Fruit fly (Drosophila melanogaster) whole organism, embryonic: ENCODE measurements around the gene qless.

Experiments used
- Abd-B ChIP-seq: fragments of 200-800 bp; sonication (Bioruptor generic); optimal IDR thresholded peaks from 2 replicates; lab custom pipeline; 2018; ENCODE audit warnings: missing biosample characterization, mild to moderate bottlenecking, missing genetic modification characterization, moderate library complexity
- Adf1 ChIP-seq: fragments of 200-800 bp; sonication (Bioruptor generic); IDR thresholded peaks from 2 replicates; pipeline ENCODE4 v1.3.6; 2022; ENCODE audit warnings: missing biosample characterization, missing genetic modification characterization
- Antp ChIP-seq: fragments of 200-800 bp; sonication (Bioruptor generic); optimal IDR thresholded peaks from 3 replicates; lab custom pipeline; 2016; ENCODE audit warnings: missing biosample characterization, missing genetic modification characterization
- CG10147 ChIP-seq: fragments of 200-800 bp; sonication (Bioruptor generic); optimal IDR thresholded peaks from 2 replicates; lab custom pipeline; 2019; ENCODE audit warnings: missing biosample characterization, mild to moderate bottlenecking, missing genetic modification characterization, moderate library complexity
- CG11723 ChIP-seq: fragments of 200-800 bp; sonication (Bioruptor generic); optimal IDR thresholded peaks from 2 replicates; lab custom pipeline; 2017; ENCODE audit warnings: missing biosample characterization, mild to moderate bottlenecking, missing genetic modification characterization
- CG13287 ChIP-seq: fragments of 200-800 bp; sonication (Bioruptor generic); IDR thresholded peaks from 2 replicates; pipeline ENCODE4 v1.3.6; 2022; ENCODE audit warnings: missing biosample characterization, missing genetic modification characterization; ENCODE audit not compliant: partially characterized antibody
- CG14965 ChIP-seq: fragments of 200-800 bp; sonication (Bioruptor generic); optimal IDR thresholded peaks from 2 replicates; lab custom pipeline; 2016; ENCODE audit warnings: missing biosample characterization, missing genetic modification characterization, borderline replicate concordance
- CG15073 ChIP-seq: fragments of 200-800 bp; sonication (Bioruptor generic); optimal IDR thresholded peaks from 2 replicates; lab custom pipeline; 2016; ENCODE audit warnings: missing biosample characterization, missing genetic modification characterization
- CG30020 ChIP-seq: fragments of 200-800 bp; optimal IDR thresholded peaks from 2 replicates; lab custom pipeline; 2019; ENCODE audit warnings: missing biosample characterization, mild to moderate bottlenecking, missing genetic modification characterization, moderate library complexity
- CG32532 ChIP-seq: fragments of 200-800 bp; sonication (Bioruptor generic); IDR thresholded peaks from 2 replicates; pipeline ENCODE4 v1.3.6; 2022; ENCODE audit warnings: missing biosample characterization, missing genetic modification characterization
- CG33213 ChIP-seq: fragments of 200-800 bp; sonication (Bioruptor generic); optimal IDR thresholded peaks from 3 replicates; lab custom pipeline; 2016; ENCODE audit warnings: missing biosample characterization, missing genetic modification characterization
- CG33557 ChIP-seq: fragments of 200-800 bp; sonication (Bioruptor generic); optimal IDR thresholded peaks from 2 replicates; lab custom pipeline; 2019; ENCODE audit warnings: missing biosample characterization, mild to moderate bottlenecking, missing genetic modification characterization, moderate library complexity
- CG5180 ChIP-seq: fragments of 200-800 bp; sonication (Bioruptor generic); optimal IDR thresholded peaks from 3 replicates; lab custom pipeline; 2017; ENCODE audit warnings: missing biosample characterization, missing genetic modification characterization, mild to moderate bottlenecking, moderate library complexity, missing genetic modification reagents
- CG5245 ChIP-seq: fragments of 200-800 bp; sonication (Bioruptor generic); optimal IDR thresholded peaks from 3 replicates; lab custom pipeline; 2016; ENCODE audit warnings: missing biosample characterization, missing genetic modification characterization
- CG6272 ChIP-seq: fragments of 200-800 bp; sonication (Bioruptor generic); IDR thresholded peaks from 2 replicates; pipeline ENCODE4 v1.3.6; 2022; ENCODE audit warnings: missing biosample characterization, missing genetic modification characterization
- CG6813 ChIP-seq: fragments of 200-800 bp; sonication (Bioruptor generic); optimal IDR thresholded peaks from 2 replicates; lab custom pipeline; 2017; ENCODE audit warnings: missing biosample characterization, missing genetic modification characterization, mild to moderate bottlenecking, moderate library complexity, missing genetic modification reagents
- CG7839 ChIP-seq: fragments of 200-800 bp; sonication (Bioruptor generic); optimal IDR thresholded peaks from 3 replicates; lab custom pipeline; 2018; ENCODE audit warnings: missing biosample characterization, mild to moderate bottlenecking, missing genetic modification characterization, moderate library complexity
- CG7987 ChIP-seq: fragments of 200-800 bp; sonication (Bioruptor generic); optimal IDR thresholded peaks from 2 replicates; lab custom pipeline; 2018; ENCODE audit warnings: missing biosample characterization, mild to moderate bottlenecking, missing genetic modification characterization, moderate library complexity
- CG8359 ChIP-seq: fragments of 200-800 bp; sonication (Bioruptor generic); optimal IDR thresholded peaks from 2 replicates; lab custom pipeline; 2017; ENCODE audit warnings: missing biosample characterization, mild to moderate bottlenecking, missing genetic modification characterization, borderline replicate concordance
- CG9609 ChIP-seq: fragments of 200-800 bp; sonication (Bioruptor generic); optimal IDR thresholded peaks from 3 replicates; lab custom pipeline; 2016; ENCODE audit warnings: missing biosample characterization, missing genetic modification characterization
- CG9932 ChIP-seq: fragments of 200-800 bp; sonication (Bioruptor generic); IDR thresholded peaks from 2 replicates; pipeline ENCODE4 v1.3.6; 2022; ENCODE audit warnings: missing biosample characterization, missing genetic modification characterization
- CHES-1-like ChIP-seq: fragments of 200-800 bp; sonication (Bioruptor generic); optimal IDR thresholded peaks from 2 replicates; lab custom pipeline; 2016; ENCODE audit warnings: missing biosample characterization, missing genetic modification characterization
- CTCF ChIP-seq: fragments of 200-800 bp; sonication (Bioruptor generic); optimal IDR thresholded peaks from 2 replicates; lab custom pipeline; 2017; ENCODE audit warnings: missing biosample characterization, mild to moderate bottlenecking, missing genetic modification characterization, moderate library complexity
- Fer1 ChIP-seq: fragments of 200-800 bp; sonication (Bioruptor generic); optimal IDR thresholded peaks from 2 replicates; lab custom pipeline; 2017; ENCODE audit warnings: missing biosample characterization, mild to moderate bottlenecking, missing genetic modification characterization
- Gsc ChIP-seq: fragments of 200-800 bp; sonication (Bioruptor generic); IDR thresholded peaks from 2 replicates; pipeline ENCODE4 v1.3.6; 2022; ENCODE audit warnings: missing biosample characterization, missing genetic modification characterization
- HHEX ChIP-seq: fragments of 200-800 bp; sonication (Bioruptor generic); optimal IDR thresholded peaks from 3 replicates; lab custom pipeline; 2017; ENCODE audit warnings: missing biosample characterization, mild to moderate bottlenecking, missing genetic modification characterization, missing genetic modification reagents
- HLH3B ChIP-seq: fragments of 200-800 bp; sonication (Bioruptor generic); IDR thresholded peaks from 2 replicates; pipeline ENCODE4 v1.3.6; 2022; ENCODE audit warnings: missing biosample characterization, missing genetic modification characterization
- Hmx ChIP-seq: fragments of 200-800 bp; sonication (Bioruptor generic); optimal IDR thresholded peaks from 2 replicates; lab custom pipeline; 2016; ENCODE audit warnings: missing biosample characterization, missing genetic modification characterization
- Hr39 ChIP-seq: fragments of >200 bp; optimal IDR thresholded peaks from 2 replicates; lab custom pipeline; 2017
- Lpt ChIP-seq: fragments of >200 bp; optimal IDR thresholded peaks from 2 replicates; lab custom pipeline; 2018; ENCODE audit warnings: missing biosample characterization, missing genetic modification characterization
- Med ChIP-seq: fragments of 200-800 bp; sonication (Bioruptor generic); peaks from one replicate; lab custom pipeline; 2016; ENCODE audit warnings: missing biosample characterization, missing genetic modification characterization, mild to moderate bottlenecking, inconsistent platforms, moderate library complexity
- NFAT ChIP-seq: fragments of 200-800 bp; sonication (Bioruptor generic); IDR thresholded peaks from 2 replicates; pipeline ENCODE4 v1.3.6; 2022; ENCODE audit warnings: missing biosample characterization, missing genetic modification characterization
- Oli ChIP-seq: fragments of 200-800 bp; sonication (Bioruptor generic); optimal IDR thresholded peaks from 2 replicates; lab custom pipeline; 2018; ENCODE audit warnings: missing biosample characterization, mild to moderate bottlenecking, missing genetic modification characterization, moderate library complexity
- Pdp1 ChIP-seq, 2 experiments: fragments of 200-800 bp; sonication (Bioruptor generic); optimal IDR thresholded peaks; 3 replicates each; lab custom pipeline; 2016; ENCODE audit warnings: missing biosample characterization in 2 of 2, missing genetic modification characterization in 2 of 2, mild to moderate bottlenecking in 1 of 2, moderate library complexity in 1 of 2
- amos ChIP-seq: fragments of 200-800 bp; sonication (Bioruptor generic); IDR thresholded peaks from 2 replicates; pipeline ENCODE4 v1.3.6; 2022; ENCODE audit warnings: missing biosample characterization, missing genetic modification characterization; ENCODE audit not compliant: partially characterized antibody
- ci ChIP-seq: fragments of 200-800 bp; sonication (Bioruptor generic); IDR thresholded peaks from 3 replicates; pipeline ENCODE4 v1.3.6; 2022; ENCODE audit warnings: missing biosample characterization, missing genetic modification characterization
- dmrt11E ChIP-seq: fragments of 200-800 bp; sonication (Bioruptor generic); optimal IDR thresholded peaks from 3 replicates; lab custom pipeline; 2018; ENCODE audit warnings: missing biosample characterization, mild to moderate bottlenecking, missing genetic modification characterization, moderate library complexity
- eve ChIP-seq, 2 experiments: fragments of >200 bp; optimal IDR thresholded peaks; 2 replicates each; lab custom pipeline; 2017; ENCODE audit warnings: missing biosample characterization in 2 of 2, missing genetic modification characterization in 2 of 2
- fd64A ChIP-seq: fragments of 200-800 bp; sonication (Bioruptor generic); optimal IDR thresholded peaks from 3 replicates; lab custom pipeline; 2018; ENCODE audit warnings: missing biosample characterization, mild to moderate bottlenecking, missing genetic modification characterization
- fru ChIP-seq: fragments of >200 bp; optimal IDR thresholded peaks from 2 replicates; lab custom pipeline; 2017
- fu2 ChIP-seq: fragments of 200-800 bp; sonication (Bioruptor generic); optimal IDR thresholded peaks from 2 replicates; lab custom pipeline; 2016; ENCODE audit warnings: missing biosample characterization, missing genetic modification characterization
- gt ChIP-seq: fragments of 200-800 bp; sonication (Bioruptor generic); IDR thresholded peaks from 2 replicates; pipeline ENCODE4 v1.3.6; 2022; ENCODE audit warnings: missing biosample characterization, missing genetic modification characterization
- klu ChIP-seq: fragments of 200-800 bp; sonication (Bioruptor generic); IDR thresholded peaks from 2 replicates; pipeline ENCODE4 v1.3.6; 2022; ENCODE audit warnings: missing biosample characterization, missing genetic modification characterization
- luna ChIP-seq: fragments of 200-800 bp; sonication (Bioruptor generic); optimal IDR thresholded peaks from 2 replicates; lab custom pipeline; 2016; ENCODE audit warnings: missing biosample characterization, missing genetic modification characterization
- otp ChIP-seq: fragments of 200-800 bp; sonication (Bioruptor generic); IDR thresholded peaks from 3 replicates; pipeline ENCODE4, ENCODE4 v1.3.6; 2022; ENCODE audit warnings: missing biosample characterization, missing genetic modification characterization
- pros ChIP-seq: fragments of 200-800 bp; sonication (Bioruptor generic); optimal IDR thresholded peaks from 3 replicates; lab custom pipeline; 2019; ENCODE audit warnings: missing biosample characterization, mild to moderate bottlenecking, missing genetic modification characterization, moderate library complexity
- sim ChIP-seq: fragments of 200-800 bp; sonication (Bioruptor generic); IDR thresholded peaks from 2 replicates; pipeline ENCODE4 v1.3.6; 2022; ENCODE audit warnings: missing biosample characterization, missing genetic modification characterization
- sisA ChIP-seq: fragments of 200-800 bp; sonication (Bioruptor generic); IDR thresholded peaks from 2 replicates; pipeline ENCODE4 v1.3.6; 2022; ENCODE audit warnings: missing biosample characterization, missing genetic modification characterization
- sqz ChIP-seq: fragments of 200-800 bp; sonication (Bioruptor generic); optimal IDR thresholded peaks from 3 replicates; lab custom pipeline; 2018; ENCODE audit warnings: missing biosample characterization, mild to moderate bottlenecking, missing genetic modification characterization
- trem ChIP-seq: fragments of 200-800 bp; optimal IDR thresholded peaks from 3 replicates; lab custom pipeline; 2019; ENCODE audit warnings: missing biosample characterization, mild to moderate bottlenecking, missing genetic modification characterization, moderate library complexity
- wdn ChIP-seq: fragments of 200-800 bp; sonication (Bioruptor generic); IDR thresholded peaks from 2 replicates; pipeline ENCODE4 v1.3.6; 2022; ENCODE audit warnings: missing biosample characterization, missing genetic modification characterization
- z ChIP-seq: fragments of 200-800 bp; sonication (Bioruptor generic); IDR thresholded peaks from 3 replicates; pipeline ENCODE4 v1.3.6; 2022; ENCODE audit warnings: missing biosample characterization, missing genetic modification characterization
- zfh2 ChIP-seq: fragments of 200-800 bp; sonication (Bioruptor generic); optimal IDR thresholded peaks from 2 replicates; lab custom pipeline; 2016; ENCODE audit warnings: missing biosample characterization, missing genetic modification characterization

The qless gene

DNA sequence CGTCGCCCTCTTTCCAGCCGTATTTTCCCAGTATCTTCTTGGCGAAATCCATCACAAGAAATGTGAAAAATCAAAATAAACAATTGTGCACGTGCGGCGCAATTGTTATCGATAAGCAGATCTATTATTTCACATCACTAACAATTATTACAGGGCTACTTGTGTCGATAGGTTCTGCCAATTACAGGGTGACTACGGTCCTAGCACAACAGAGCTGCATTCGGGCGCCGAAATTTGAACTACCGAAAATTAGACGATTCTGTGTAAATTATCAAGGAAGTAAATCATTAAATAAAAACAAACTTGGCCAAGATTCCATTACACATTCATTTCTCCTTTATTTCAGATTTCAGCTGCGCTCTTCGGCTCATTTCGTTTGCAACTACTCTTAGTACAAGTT is 36.6 kb downstream of the qless start, which contains the start of gene CG15561 (continued):
- TF ChIP-seq CG14965 (GFP tag; lab: Kevin White, UChicago) (no peak), Hr39 (no peak), CG9932 (GFP tag; lab: Robert Waterston, UW) (no peak), CHES-1-like (GFP tag; lab: Kevin White, UChicago) (peak; percentile 72), CG8359 (GFP tag; lab: Kevin White, UChicago) (no peak), amos (GFP tag; lab: Robert Waterston, UW) (no peak), CG15073 (GFP tag; lab: Kevin White, UChicago) (no peak), Abd-B (GFP tag; lab: Kevin White, UChicago) (no peak), CG5245 (peak; percentile 3), pros (GFP tag; lab: Kevin White, UChicago) (no peak), fd64A (GFP tag; lab: Kevin White, UChicago) (peak; percentile 60), HLH3B (GFP tag; lab: Robert Waterston, UW) (no peak), Gsc (GFP tag; lab: Robert Waterston, UW) (no peak), sim (no peak), z (GFP tag; lab: Robert Waterston, UW) (no peak), CG5180 (no peak), fru (lab: Kevin White, UChicago) (no peak), Lpt (GFP tag; lab: Kevin White, UChicago) (no peak), klu (GFP tag; lab: Robert Waterston, UW) (no peak), sisA (GFP tag; lab: Robert Waterston, UW) (no peak), CG32532 (GFP tag; lab: Robert Waterston, UW) (no peak), luna (GFP tag; lab: Kevin White, UChicago) (no peak), CG7987 (peak; percentile 84), otp (GFP tag; lab: Robert Waterston, UW) (no peak), ci (GFP tag; lab: Robert Waterston, UW) (no peak), CG6272 (GFP tag; lab: Robert Waterston, UW) (no peak), Med (GFP tag; lab: Kevin White, UChicago) (peak; percentile 94), wdn (GFP tag; lab: Robert Waterston, UW) (no peak), CG11723 (GFP tag; lab: Kevin White, UChicago) (no peak), Antp (GFP tag; lab: Kevin White, UChicago) (peak; percentile 26), Fer1 (peak; percentile 56), CTCF (GFP tag; lab: Kevin White, UChicago) (peak; percentile 48), gt (no peak), CG10147 (GFP tag; lab: Kevin White, UChicago) (peak; percentile 9), CG7839 (tag; lab: Kevin White, UChicago) (no peak), eve (GFP tag; optimal IDR thresholded peaks at IDR 0.05; lab: Kevin White, UChicago) (no peak), zfh2 (GFP tag; lab: Kevin White, UChicago) (peak; percentile 35), sqz (GFP tag; lab: Kevin White, UChicago) (no peak), NFAT (GFP tag; lab: Robert Waterston, UW) (no peak), fu2 (no peak), CG6813 (GFP tag; lab: Kevin White, UChicago) (no peak), HHEX (GFP tag; lab: Kevin White, UChicago) (peak; percentile 23), Hmx (no peak), dmrt11E (tag; lab: Kevin White, UChicago) (peak; percentile 19), Pdp1 (GFP tag; optimal IDR thresholded peaks at IDR 0.05; lab: Kevin White, UChicago) (peak in 1 of 2 experiments; percentile 48), CG9609 (GFP tag; lab: Kevin White, UChicago) (peak; percentile 48), Oli (tag; lab: Kevin White, UChicago) (no peak), Adf1 (GFP tag; lab: Robert Waterston, UW) (no peak), CG13287 (no peak), CG30020 (tag; lab: Kevin White, UChicago) (peak; percentile 64), CG33557 (GFP tag; lab: Kevin White, UChicago) (peak; percentile 66), trem (tag; lab: Kevin White, UChicago) (peak; percentile 68), CG33213 (peak; percentile 75)
